Worm (Caenorhabditis elegans): ENCODE data around the gene F32D8.3.

ce11 chrV:10873190-10873589 lies 13.4 kb upstream of the F32D8.3 start:
- TF ChIP-seq flt-1 (GFP tag; IDR thresholded peaks at IDR 0.05) (no peak), ref-1 (GFP tag; conservative IDR thresholded peaks at IDR 0.05) (no peak), ztf-23 (GFP tag; IDR thresholded peaks at IDR 0.05) (no peak), ztf-29 (GFP tag; IDR thresholded peaks at IDR 0.05) (no peak), cog-1 (tag; optimal IDR thresholded peaks at IDR 0.05) (no peak)
